Fruit fly (Drosophila melanogaster) S2 (cell line): ENCODE results near the gene CG10570.

Experiments
- CG8478 ChIP-seq: fragments of >200 bp; optimal IDR thresholded peaks from 2 replicates; lab custom pipeline; 2018
- CTCF ChIP-seq, 2 experiments: fragments of >200 bp; optimal IDR thresholded peaks; 2 replicates each; lab custom pipeline; 2018

CG10570 gene

DNA sequence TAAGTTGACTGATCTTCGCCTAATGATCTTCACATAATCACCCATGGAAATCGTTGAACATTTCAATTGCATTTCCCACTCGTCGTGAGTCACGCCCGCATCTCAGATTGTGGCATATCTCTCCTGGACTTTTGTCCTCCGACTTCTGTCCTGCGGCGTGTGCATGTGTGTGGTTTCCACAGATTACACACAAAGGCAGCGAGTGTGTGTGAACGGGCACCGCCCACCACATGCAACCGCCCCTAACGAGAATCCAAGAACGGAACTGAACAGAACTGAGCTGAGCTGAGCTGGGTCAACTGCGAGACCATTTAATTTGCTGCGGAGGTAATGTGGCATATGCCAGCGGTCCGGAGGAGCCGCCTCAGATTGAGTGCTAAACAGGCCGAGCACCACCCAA, 9.3 kb downstream of the CG10570 start:
- TF ChIP-seq CG8478 (lab: Kevin White, UChicago) (no peak), CTCF (optimal IDR thresholded peaks at IDR 0.05; lab: Kevin White, UChicago) (no peak)

DNA sequence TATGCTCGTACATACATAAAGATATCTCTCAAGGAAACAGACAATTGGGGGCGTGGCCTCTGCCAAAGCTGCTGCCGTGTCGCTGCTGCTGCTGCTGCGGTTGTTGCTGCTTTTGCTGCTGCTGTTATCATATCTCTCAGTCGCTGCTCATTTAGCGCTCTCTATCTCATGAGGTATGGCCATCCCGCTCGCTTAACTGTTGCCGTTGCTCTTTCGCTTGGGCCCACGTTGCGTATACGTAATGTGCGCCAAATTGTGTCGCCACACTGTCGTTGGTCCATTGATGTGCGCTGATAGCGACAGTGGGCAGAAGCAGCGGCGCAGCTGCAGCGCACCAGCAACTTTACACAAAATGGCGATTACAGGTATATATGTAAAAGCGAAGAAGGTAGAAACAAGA, 14.6 kb downstream of the CG10570 start:
- TF ChIP-seq CTCF (optimal IDR thresholded peaks at IDR 0.05; lab: Kevin White, UChicago) (no peak), CG8478 (lab: Kevin White, UChicago) (no peak)

DNA sequence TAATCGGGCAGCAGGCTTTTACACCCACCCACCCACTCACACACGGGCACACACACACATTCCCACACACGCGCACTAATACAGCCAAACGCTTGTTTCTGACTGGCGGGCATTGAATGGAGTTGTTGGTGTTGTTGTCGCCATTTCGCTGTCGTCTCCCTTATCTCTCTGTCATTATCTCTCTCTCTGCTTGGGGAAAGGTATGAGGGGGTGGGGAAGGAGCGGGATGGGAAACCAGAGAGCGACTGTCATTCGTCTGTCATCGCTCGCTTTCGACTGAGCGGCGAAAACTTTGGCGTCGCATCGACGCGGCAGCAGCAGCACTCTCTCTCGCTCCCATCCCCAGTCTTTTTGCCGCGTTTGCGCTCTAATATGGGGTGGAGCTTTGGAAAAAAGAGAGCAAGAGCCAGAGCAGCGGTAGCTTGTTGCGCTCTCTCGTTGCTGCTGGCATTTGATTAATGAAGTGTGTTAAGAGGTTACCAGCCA, 15.1 kb downstream of the CG10570 start:
- TF ChIP-seq CG8478 (lab: Kevin White, UChicago) (no peak), CTCF (optimal IDR thresholded peaks at IDR 0.05; lab: Kevin White, UChicago) (no peak)

DNA sequence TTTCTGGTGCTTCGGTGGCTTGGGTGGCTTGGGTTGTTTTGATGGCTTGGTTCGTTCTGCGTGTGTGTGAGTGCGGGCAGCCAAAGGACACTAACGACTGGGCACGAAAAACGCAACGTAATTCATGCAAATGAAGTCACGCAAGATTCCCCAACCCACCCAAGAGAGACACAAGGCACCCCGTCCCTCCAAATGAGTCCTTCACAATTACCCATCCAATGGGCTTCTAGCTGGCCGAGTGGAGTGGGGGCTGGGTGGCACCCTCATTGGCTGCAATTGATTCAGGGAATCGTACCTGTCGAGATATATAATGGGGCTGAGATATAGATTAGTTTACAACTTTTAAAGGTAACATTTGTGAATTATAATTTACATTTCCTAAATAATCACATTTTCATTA, 17.8 kb downstream of the CG10570 start:
- no peak for TF ChIP-seq CG8478 (lab: Kevin White, UChicago)
- TF ChIP-seq CTCF (optimal IDR thresholded peaks at IDR 0.05; lab: Kevin White, UChicago): no peak

DNA sequence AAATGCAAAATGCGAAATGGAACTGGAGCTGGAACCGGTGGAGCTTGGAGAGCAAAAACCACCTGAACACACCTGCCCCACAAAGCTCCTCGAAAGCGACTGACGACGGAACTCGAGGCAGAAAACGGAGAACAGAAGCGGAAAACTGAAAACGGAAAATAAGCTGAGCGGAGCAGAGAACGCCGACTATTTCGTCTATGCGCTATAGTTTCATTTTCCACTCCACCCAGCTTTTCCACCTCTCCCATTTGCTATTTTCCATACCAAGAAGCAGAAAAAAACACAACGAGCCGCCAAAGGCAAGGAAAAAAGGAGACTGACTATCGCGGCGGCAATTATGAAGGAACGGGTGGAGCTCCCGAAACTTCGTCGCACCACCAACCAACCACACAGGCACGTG, 18.2 kb downstream of the CG10570 start, which contains the start of gene ham:
ham (minus strand) TSS at position 101 of the 400 bp plus-strand sequence.
- TF ChIP-seq CG8478 (lab: Kevin White, UChicago): no peak
- TF ChIP-seq CTCF (optimal IDR thresholded peaks at IDR 0.05; lab: Kevin White, UChicago): no peak

DNA sequence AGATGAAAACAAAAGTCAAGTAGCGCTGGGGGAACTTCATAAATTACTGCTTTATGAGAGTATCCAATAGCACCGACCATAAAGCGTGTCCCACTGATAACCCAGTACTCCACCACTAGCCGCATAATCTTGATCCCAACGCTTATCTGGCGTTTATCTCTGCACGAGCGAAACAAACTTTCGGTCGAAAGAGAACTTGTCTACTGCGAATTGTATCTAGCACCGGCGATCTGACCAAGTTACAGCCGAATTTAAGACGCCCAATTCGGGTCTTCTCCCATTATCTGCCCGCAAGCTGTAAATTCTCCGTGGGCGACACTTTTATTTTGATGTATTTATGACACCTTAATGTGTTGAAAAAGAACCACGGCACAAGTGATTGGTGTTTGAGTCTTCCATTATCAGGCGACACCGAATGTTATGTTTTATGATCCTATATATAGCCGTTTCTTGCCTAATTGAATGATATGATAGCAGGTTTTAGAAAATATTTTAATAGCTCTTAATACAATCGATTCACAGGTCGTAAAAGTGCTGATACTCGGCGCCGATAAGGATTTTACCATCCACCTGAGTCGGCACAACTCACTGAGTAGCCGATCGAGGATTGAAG, 21.2 kb downstream of the CG10570 start:
- TF ChIP-seq CTCF (optimal IDR thresholded peaks at IDR 0.05; lab: Kevin White, UChicago) (no peak), CG8478 (lab: Kevin White, UChicago) (no peak)

DNA sequence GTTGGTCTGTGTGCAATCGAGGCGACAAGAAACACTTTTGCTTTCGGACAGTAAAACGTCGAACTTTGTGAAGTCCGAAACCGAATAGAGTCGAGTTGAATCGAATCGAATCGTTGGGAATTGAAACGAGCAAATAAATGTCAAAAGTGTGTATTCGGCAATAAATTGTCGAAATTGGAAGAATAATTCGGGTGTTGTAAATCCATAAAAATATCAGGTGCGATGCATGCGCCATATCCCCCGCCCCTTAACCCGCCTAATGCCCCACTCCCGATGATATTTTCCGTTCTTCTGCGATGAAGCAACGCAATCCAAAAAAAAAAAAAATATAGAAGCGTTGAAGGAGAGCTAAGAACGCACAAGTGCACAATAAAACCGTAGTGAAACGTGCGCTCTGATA, 22.1 kb downstream of the CG10570 start:
- TF ChIP-seq CTCF (optimal IDR thresholded peaks at IDR 0.05; lab: Kevin White, UChicago) (no peak), CG8478 (lab: Kevin White, UChicago) (no peak)

DNA sequence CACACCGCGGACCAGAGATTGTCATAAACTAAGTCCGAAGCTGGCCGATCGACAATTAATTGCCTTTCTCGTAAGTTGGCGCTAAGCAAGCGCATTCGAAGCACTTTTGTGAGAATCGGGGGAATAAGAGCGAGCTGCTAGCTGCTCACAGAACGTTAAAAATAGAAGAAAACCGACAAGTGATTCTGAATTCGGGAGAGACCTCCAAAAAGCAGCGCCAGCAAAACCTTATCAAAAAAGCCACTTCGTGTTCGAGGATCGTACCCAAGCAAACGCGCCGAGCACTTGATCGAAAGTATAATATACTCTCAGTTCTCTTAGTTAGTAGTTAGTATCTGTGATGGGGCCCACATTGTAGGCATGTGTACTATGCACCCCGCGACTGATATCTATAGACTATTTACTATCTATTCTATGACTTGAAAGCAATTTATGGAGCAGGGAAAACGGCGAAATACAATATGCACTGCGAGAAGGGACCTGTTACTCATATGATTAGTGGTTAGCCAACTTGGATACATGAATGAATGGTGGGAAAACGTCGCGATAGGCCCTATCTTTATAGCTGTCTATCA, 23.6 kb downstream of the CG10570 start:
- TF ChIP-seq CG8478 (lab: Kevin White, UChicago): no peak
- TF ChIP-seq CTCF (optimal IDR thresholded peaks at IDR 0.05; lab: Kevin White, UChicago): no peak

DNA sequence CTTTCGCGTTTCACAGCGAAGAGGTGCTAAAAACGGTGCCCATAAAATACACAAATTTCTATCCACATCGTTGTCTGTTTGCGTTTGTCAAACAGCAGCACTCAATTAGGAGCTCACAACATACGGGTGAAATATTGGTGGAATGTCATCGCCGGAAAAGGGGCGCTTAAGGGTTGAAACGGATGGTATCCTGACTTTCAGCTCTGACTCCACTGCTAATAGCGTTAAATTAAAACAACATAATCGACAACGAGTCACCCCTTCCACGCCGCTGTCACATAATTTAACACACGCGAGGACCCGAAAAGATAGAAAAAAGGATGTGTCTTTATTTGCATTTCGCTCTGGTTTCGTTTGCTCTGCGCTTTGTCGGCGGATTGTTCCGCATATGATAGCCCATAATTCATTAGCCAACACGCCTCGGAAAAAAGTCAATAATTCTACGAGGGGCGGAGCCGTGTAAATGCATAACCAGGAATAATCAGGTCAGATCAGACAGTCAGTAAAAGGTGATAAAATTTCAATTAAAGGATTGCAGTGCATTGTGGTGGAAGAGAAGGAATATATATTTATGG, 25.9 kb downstream of the CG10570 start:
- no peak for TF ChIP-seq CTCF (optimal IDR thresholded peaks at IDR 0.05; lab: Kevin White, UChicago)

DNA sequence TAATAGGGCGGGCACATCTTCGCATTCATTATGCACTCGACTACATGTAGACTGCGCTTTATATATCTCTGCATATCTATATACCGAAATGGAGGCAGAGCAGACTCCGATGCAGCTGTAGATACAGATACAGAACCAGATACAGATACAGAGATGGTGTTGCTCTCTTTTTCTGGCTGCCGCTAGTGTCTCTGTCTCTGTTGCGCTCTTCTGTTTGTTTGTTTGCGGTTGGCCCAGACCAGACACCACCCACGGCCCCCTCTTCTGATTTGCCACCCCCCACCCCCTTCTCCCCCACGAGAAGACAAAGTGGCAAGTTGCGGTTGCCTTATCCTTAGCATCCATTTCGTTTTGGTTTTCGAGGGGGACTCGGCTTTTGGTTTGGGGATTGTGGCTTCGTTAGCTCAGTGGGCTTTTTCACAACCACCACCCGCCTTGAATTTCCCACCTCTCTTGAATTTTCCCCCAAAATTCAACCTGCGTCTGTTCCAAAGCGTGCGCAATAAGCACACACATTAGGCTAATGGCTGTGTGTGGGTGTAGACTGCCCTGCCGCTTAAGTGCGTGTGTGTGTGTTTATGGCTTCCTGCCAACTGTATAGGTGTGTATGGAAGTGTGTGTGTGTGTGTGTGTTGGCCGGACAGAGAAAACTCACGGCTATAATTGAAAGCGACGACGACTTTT, 27.6 kb downstream of the CG10570 start:
- TF ChIP-seq CG8478 (lab: Kevin White, UChicago) (no peak), CTCF (optimal IDR thresholded peaks at IDR 0.05; lab: Kevin White, UChicago) (no peak)

DNA sequence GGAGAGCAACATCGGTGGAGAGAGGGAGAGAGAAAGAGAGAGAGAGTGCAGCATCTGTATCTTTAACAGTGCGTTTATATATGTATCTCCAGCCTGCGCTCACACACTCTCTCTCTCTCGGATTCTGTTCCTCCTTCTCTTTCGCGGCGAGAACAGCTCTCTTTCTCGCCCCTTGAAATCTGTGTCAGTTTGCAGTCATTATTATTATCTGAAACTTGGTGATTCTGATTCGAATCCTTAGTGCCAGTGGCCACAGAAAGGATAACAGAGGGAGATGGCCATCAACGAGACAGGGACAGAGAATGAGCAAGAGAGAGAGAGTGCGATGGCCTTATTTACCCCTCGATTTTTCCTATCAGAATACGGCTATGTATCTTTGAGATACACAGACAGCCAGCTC, 28.1 kb downstream of the CG10570 start:
- no peak for TF ChIP-seq CG8478 (lab: Kevin White, UChicago)
- peak in 1 of 2 experiments; percentile 27 for TF ChIP-seq CTCF (optimal IDR thresholded peaks at IDR 0.05; lab: Kevin White, UChicago)

DNA sequence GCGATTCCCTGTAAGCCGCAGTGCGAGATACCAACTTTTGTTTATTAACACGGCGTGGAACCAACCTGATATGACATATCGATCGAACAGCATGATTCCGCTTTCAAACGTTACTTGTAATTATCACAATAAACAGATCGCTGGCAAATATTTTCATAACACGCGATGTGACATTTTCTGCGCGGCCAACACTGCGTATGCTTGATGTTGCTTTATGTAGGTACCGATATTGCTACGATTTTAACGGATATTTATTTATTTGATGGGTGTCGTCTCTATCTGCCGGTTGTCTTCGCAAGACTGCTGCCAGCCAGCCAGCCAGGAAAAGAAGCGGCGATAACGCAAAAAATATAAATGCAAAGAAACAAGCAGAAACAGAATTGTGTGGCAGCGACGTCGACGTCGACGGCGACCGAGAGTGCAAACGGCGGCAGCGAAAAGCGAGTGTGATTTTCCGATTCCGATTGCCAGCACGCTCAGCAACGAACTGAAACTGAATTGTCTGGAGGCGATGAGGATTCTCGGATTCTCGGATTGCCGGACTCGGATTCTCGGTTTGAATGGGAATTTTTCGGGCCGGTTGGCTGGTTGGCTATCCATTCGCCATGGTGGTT, 28.7 kb downstream of the CG10570 start:
- TF ChIP-seq CTCF (optimal IDR thresholded peaks at IDR 0.05; lab: Kevin White, UChicago): no peak
- TF ChIP-seq CG8478 (lab: Kevin White, UChicago): no peak

DNA sequence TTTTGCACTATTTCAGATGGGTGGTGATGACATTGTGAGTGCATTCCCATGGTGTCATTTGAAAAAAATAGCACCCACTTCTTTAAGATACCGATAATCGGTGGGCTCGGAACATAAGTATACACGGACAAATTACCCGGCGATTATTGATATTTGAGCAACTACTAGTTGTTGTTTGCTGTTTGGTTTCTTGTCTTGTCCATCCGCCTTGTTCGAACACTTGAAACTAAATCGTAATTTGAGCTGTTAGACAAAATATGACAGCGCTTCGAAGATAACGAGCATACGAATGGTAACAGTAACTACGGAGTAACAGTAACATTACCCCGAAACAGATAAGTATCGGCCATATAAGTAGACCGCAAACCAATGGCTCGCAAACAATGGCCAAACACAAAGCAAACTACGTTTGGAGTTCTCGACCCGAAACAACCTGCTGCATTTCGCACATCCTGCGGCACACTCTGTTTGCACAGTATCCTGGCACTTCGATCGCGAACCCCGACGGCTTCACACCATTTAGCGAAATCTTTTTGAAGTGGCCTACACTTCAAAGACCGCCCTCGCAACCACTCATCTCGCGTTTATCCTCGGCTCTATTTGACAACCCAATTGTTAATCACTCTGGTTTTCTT, 30.0 kb downstream of the CG10570 start:
- no peak for TF ChIP-seq CTCF (optimal IDR thresholded peaks at IDR 0.05; lab: Kevin White, UChicago)
- no peak for TF ChIP-seq CG8478 (lab: Kevin White, UChicago)

DNA sequence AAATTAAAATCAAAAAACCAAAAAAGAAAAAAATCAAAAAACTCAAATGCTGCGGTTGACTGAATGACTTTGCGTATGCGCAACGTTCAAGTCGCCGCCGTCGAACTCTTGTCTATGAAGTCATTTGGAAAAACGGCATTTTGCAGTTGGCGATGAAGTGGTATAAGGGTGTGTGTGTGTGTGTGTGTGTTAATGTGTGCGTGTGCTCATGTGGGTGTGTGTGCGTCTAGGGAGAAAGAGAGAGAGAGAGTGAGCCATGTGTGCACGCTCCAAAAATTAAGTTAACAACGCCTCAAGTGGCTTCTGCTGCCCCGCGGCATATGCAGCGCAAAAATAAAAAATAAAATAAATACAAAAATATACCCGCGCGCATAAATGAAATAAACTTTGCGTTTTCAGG, 33.6 kb downstream of the CG10570 start:
- no peak for TF ChIP-seq CTCF (optimal IDR thresholded peaks at IDR 0.05; lab: Kevin White, UChicago)
- TF ChIP-seq CG8478 (lab: Kevin White, UChicago): no peak
